Fruit fly (Drosophila melanogaster): ENCODE results near the gene Gfat2.

The Gfat2 gene

DNA sequence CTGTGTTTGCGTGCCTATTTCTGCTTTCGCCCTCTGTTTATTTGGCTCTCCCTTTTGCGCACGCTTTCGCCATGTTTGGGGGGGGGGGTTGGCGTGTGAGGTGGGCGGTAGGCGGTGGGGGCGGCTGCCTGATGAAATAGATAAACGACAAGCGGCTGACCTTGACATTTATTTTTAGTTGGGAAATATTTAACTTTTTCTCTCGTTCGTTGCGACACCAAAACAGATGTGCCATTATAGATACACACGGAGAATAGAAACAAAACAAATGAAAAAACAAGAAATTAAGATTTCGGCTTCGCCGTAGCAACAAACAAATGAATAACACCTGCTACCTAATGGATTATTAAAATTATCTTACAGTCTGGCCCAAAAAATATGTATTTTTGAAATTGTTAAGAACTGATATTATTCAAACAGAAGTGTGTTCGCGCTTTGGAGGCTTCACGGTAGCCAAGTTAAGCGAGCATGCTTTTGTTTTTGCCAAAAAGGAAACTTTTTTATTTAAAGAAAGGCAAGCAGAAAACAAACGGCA is 7.4 kb downstream of the Gfat2 start:
- TF ChIP-seq CG13204 (GFP tag; optimal IDR thresholded peaks at IDR 0.05) (no peak), CG4496 (GFP tag; IDR thresholded peaks at IDR 0.05) (peak; percentile 58; the same call in 2 of the 3 replicates), CG32121 (GFP tag; IDR thresholded peaks at IDR 0.05) (peak; percentile 74), CG14655 (GFP tag; optimal IDR thresholded peaks at IDR 0.05) (peak; percentile 55), D1 (tag; optimal IDR thresholded peaks at IDR 0.05) (no peak), Ets98B (GFP tag; IDR thresholded peaks at IDR 0.05) (peak; percentile 65), CG8301 (tag; optimal IDR thresholded peaks at IDR 0.05) (peak; percentile 8), CG12605 (GFP tag; IDR thresholded peaks at IDR 0.05) (peak; percentile 12; the same call in 1 of the 2 replicates), fd96Ca (GFP tag; IDR thresholded peaks at IDR 0.05) (peak; percentile 56; the same call in 1 of the 3 replicates)

dm6 chr3R:28331126-28331490 is 8.5 kb downstream of the Gfat2 start:
- TF ChIP-seq EcR (GFP tag; optimal IDR thresholded peaks at IDR 0.05) (no peak), CG34367 (tag; optimal IDR thresholded peaks at IDR 0.05) (no peak), CG32121 (GFP tag; IDR thresholded peaks at IDR 0.05) (no peak), CG9948 (tag; optimal IDR thresholded peaks at IDR 0.05) (no peak), Pif1B (GFP tag; optimal IDR thresholded peaks at IDR 0.05) (no peak), CG14655 (GFP tag; optimal IDR thresholded peaks at IDR 0.05) (no peak), CG12605 (GFP tag; IDR thresholded peaks at IDR 0.05) (no peak), CG10348 (GFP tag; IDR thresholded peaks at IDR 0.05) (no peak), CG13204 (GFP tag; optimal IDR thresholded peaks at IDR 0.05) (no peak), Pif1A (GFP tag; optimal IDR thresholded peaks at IDR 0.05) (no peak), rn (GFP tag; IDR thresholded peaks at IDR 0.05) (no peak), CG4496 (GFP tag; IDR thresholded peaks at IDR 0.05) (no peak), fd96Ca (GFP tag; IDR thresholded peaks at IDR 0.05) (no peak)

DNA sequence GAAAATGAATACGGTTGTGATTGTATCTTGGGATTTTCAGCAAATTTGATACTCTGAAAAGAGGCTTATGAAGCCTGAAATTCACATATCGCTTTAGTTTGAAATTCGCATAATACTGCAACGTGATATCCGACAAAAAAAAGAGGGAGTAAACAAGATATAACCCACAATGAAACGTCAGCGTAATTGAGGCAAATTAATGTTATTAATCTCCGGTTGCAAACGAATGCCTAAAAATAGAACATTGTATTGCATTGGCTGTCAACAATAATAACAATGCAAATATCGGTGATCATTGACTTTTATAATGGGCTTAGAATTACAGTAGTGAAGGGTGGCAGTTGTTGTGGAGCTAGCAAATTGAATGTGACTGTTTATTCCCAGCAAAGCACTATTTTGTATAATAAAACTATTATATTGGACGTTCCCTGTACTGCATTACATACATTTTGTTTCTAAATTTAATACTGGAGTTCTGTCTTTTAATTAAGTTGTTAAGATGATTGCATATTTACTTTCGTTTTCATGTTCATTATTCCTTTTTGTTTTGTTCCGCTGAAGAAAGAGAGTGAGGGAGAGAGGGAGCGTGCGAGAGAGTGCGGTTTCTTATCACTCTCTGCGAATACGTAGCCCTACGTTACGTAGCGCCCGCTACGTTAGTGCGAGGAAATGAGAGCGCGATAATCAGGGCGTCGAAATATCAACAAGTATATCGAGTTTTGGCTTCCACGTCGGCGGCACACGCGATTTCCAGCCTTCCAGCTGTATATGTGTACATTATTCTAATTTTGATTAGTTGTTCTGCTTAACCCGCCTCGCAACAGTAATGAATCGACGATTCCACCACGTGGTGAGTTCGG is 9.1 kb downstream of the Gfat2 start:
- TF ChIP-seq CG8159 (tag; optimal IDR thresholded peaks at IDR 0.05) (no peak), CG4496 (GFP tag; IDR thresholded peaks at IDR 0.05) (peak; percentile 11; the same call in 1 of the 3 replicates), Snoo (tag; optimal IDR thresholded peaks at IDR 0.05) (peak; percentile 13), CG14655 (GFP tag; optimal IDR thresholded peaks at IDR 0.05) (peak; percentile 19), Pif1B (GFP tag; optimal IDR thresholded peaks at IDR 0.05) (peak; percentile 26), D1 (tag; optimal IDR thresholded peaks at IDR 0.05) (peak; percentile 7), CG15710 (tag; optimal IDR thresholded peaks at IDR 0.05) (no peak), gl (tag; optimal IDR thresholded peaks at IDR 0.05) (peak; percentile 1)

DNA sequence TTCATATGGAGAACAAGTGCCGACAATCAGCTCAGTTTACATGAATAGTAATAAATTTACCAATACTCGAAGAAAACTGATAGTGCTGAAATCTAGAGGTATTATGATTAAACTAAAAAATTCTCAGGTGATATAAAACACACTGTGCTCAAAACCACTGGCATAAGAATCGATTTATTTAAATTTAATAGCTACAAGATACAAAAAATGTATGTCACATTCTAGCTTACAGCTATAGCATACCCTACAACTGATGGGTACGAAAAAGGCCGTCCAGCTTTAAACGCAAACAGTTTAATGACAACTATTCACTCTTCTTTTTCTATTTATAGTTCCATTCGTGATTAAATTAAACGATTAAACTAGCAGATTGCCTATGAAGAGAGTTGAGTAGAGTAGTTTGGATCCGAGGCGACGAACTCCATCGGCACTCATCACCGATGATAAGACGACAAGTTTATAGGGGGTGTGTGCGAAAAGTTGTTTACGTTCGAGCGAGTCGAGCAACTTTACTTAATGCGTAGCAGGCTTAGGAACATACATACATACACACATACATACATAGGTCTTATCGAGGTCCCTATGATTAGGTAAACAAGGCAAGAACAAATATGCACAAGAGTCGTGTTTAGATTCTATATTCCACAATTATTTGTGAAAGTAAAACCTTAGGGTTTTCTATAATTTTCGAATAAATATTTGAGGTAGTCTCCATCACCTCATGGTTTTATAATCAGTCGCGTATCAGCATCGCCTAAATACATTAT is 10.6 kb downstream of the Gfat2 start:
- TF ChIP-seq fd96Ca (GFP tag; IDR thresholded peaks at IDR 0.05) (peak; percentile 81), D1 (tag; optimal IDR thresholded peaks at IDR 0.05) (peak; percentile 24), Snoo (tag; optimal IDR thresholded peaks at IDR 0.05) (no peak), Pif1A (GFP tag; optimal IDR thresholded peaks at IDR 0.05) (peak; percentile 71), gl (tag; optimal IDR thresholded peaks at IDR 0.05) (peak; percentile 13), CG34367 (tag; optimal IDR thresholded peaks at IDR 0.05) (peak; percentile 78), CG10348 (GFP tag; IDR thresholded peaks at IDR 0.05) (peak; percentile 68), rn (GFP tag; IDR thresholded peaks at IDR 0.05) (peak; percentile 77), CG15710 (tag; optimal IDR thresholded peaks at IDR 0.05) (peak; percentile 82), CG32121 (GFP tag; IDR thresholded peaks at IDR 0.05) (peak; percentile 89), CG8301 (tag; optimal IDR thresholded peaks at IDR 0.05) (peak; percentile 86), CG4496 (GFP tag; IDR thresholded peaks at IDR 0.05) (peak; percentile 93), EcR (GFP tag; optimal IDR thresholded peaks at IDR 0.05) (peak; percentile 60), CG14655 (GFP tag; optimal IDR thresholded peaks at IDR 0.05) (peak; percentile 89), CG8159 (tag; optimal IDR thresholded peaks at IDR 0.05) (peak; percentile 80), CG17806 (tag; optimal IDR thresholded peaks at IDR 0.05) (peak; percentile 76), Ets98B (GFP tag; IDR thresholded peaks at IDR 0.05) (peak; percentile 93), CG13204 (GFP tag; optimal IDR thresholded peaks at IDR 0.05) (peak; percentile 19), CG9948 (tag; optimal IDR thresholded peaks at IDR 0.05) (peak; percentile 77), Pif1B (GFP tag; optimal IDR thresholded peaks at IDR 0.05) (peak; percentile 8), CG12605 (GFP tag; IDR thresholded peaks at IDR 0.05) (peak; percentile 83)

DNA sequence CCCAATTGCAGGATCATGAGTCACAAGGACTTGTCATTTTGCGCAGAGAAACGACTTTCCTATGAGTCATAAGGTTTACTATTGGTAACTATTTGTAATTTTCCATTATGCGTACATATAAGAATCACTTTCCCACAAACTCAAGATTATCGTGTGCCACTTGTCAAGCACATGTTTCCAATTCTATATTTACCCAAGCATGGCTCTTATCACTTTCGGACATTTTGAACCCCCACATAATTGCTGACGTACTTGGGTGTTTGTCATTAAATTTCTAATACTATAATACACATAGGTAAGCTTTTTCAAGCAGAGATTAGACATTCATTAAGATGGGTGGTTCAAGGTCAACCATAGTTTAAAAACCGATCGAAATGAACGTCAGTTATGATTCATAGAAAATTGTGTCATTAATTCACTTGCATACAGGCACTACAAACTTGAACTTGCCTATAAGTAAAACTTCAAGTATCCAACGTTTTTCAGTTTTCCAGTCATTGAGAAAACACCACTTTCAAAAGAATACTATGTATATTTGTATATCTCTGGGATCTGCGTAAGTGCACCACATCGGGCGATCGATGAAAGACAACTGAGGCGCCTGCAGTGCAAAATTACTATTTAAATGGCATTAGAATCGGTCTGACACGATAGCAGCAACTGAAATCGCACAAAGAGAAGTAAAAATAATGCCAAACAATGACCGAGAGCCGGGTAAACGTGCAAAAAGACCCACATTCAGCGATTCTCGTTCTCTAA is 11.7 kb downstream of the Gfat2 start:
- TF ChIP-seq fd96Ca (GFP tag; IDR thresholded peaks at IDR 0.05) (no peak), CG8301 (tag; optimal IDR thresholded peaks at IDR 0.05) (no peak), D1 (tag; optimal IDR thresholded peaks at IDR 0.05) (no peak), Pif1A (GFP tag; optimal IDR thresholded peaks at IDR 0.05) (no peak), CG13204 (GFP tag; optimal IDR thresholded peaks at IDR 0.05) (no peak), Pif1B (GFP tag; optimal IDR thresholded peaks at IDR 0.05) (no peak), EcR (GFP tag; optimal IDR thresholded peaks at IDR 0.05) (no peak)

All from whole organism, pupa.